Fruit fly (Drosophila melanogaster) whole organism, embryonic: ENCODE data around the gene lawc.
A peak's percentile ranks its signal among the peaks of the same experiment; 100 is the strongest.

ENCODE experiments used
- Aef1 ChIP-seq: fragments of 200-800 bp; sonication (Bioruptor generic); IDR thresholded peaks from 3 replicates; pipeline ENCODE4 v1.3.6; 2022; ENCODE audit warnings: missing biosample characterization, missing genetic modification characterization
- CG11695 ChIP-seq: fragments of 200-800 bp; sonication (Bioruptor generic); IDR thresholded peaks from 3 replicates; pipeline ENCODE4 v1.3.6; 2022; ENCODE audit warnings: missing biosample characterization, missing genetic modification characterization
- CG1529 ChIP-seq: fragments of 200-800 bp; sonication (Bioruptor generic); optimal IDR thresholded peaks from 3 replicates; lab custom pipeline; 2018; ENCODE audit warnings: missing biosample characterization, missing genetic modification characterization
- CG17385 ChIP-seq: fragments of 200-800 bp; sonication (Bioruptor generic); optimal IDR thresholded peaks from 3 replicates; lab custom pipeline; 2018; ENCODE audit warnings: missing biosample characterization, mild to moderate bottlenecking, missing genetic modification characterization
- CG30020 ChIP-seq: fragments of 200-800 bp; optimal IDR thresholded peaks from 2 replicates; lab custom pipeline; 2019; ENCODE audit warnings: missing biosample characterization, mild to moderate bottlenecking, missing genetic modification characterization, moderate library complexity
- CG31441 ChIP-seq: fragments of 200-800 bp; sonication (Bioruptor generic); IDR thresholded peaks from 2 replicates; pipeline ENCODE4 v1.3.6; 2022; ENCODE audit warnings: missing biosample characterization, missing genetic modification characterization
- CG5953 ChIP-seq: fragments of 200-800 bp; sonication (Bioruptor generic); IDR thresholded peaks from 2 replicates; pipeline ENCODE4 v1.3.6; 2022; ENCODE audit warnings: missing biosample characterization, missing genetic modification characterization
- CG6175 ChIP-seq: fragments of 200-800 bp; sonication (Bioruptor generic); IDR thresholded peaks from 3 replicates; pipeline ENCODE4 v1.3.6; 2022; ENCODE audit warnings: missing biosample characterization, missing genetic modification characterization
- CG6854 ChIP-seq: fragments of 200-800 bp; sonication (Bioruptor generic); optimal IDR thresholded peaks from 3 replicates; lab custom pipeline; 2017; ENCODE audit warnings: missing biosample characterization, mild to moderate bottlenecking, missing genetic modification characterization
- CG7357 ChIP-seq: fragments of 200-800 bp; sonication (Bioruptor generic); IDR thresholded peaks from 3 replicates; pipeline ENCODE4 v1.3.6; 2022; ENCODE audit warnings: missing biosample characterization, missing genetic modification characterization
- CG7372 ChIP-seq: fragments of 200-800 bp; sonication (Bioruptor generic); IDR thresholded peaks from 2 replicates; pipeline ENCODE4 v1.3.6; 2022; ENCODE audit warnings: missing biosample characterization, missing genetic modification characterization
- CG9727 ChIP-seq: fragments of 200-800 bp; sonication (Bioruptor generic); optimal IDR thresholded peaks from 3 replicates; lab custom pipeline; 2017; ENCODE audit warnings: missing biosample characterization, mild to moderate bottlenecking, missing genetic modification characterization
- CG9817 ChIP-seq: fragments of 200-800 bp; sonication (Bioruptor generic); optimal IDR thresholded peaks from 2 replicates; lab custom pipeline; 2018; ENCODE audit warnings: missing biosample characterization, mild to moderate bottlenecking, missing genetic modification characterization, moderate library complexity
- CoRest ChIP-seq: fragments of 200-800 bp; sonication (Bioruptor generic); optimal IDR thresholded peaks from 3 replicates; lab custom pipeline; 2018; ENCODE audit warnings: missing biosample characterization, mild to moderate bottlenecking, missing genetic modification characterization, moderate library complexity
- D19B ChIP-seq: fragments of 200-800 bp; sonication (Bioruptor generic); optimal IDR thresholded peaks from 2 replicates; lab custom pipeline; 2017; ENCODE audit warnings: missing biosample characterization, mild to moderate bottlenecking, missing genetic modification characterization
- Doc2 ChIP-seq: fragments of 200-800 bp; sonication (Bioruptor generic); IDR thresholded peaks from 2 replicates; pipeline ENCODE4 v1.3.6; 2022; ENCODE audit warnings: missing biosample characterization, missing genetic modification characterization
- Doc3 ChIP-seq: fragments of 200-800 bp; sonication (Bioruptor generic); IDR thresholded peaks from 3 replicates; pipeline ENCODE4 v1.3.6; 2022; ENCODE audit warnings: missing biosample characterization, missing genetic modification characterization; ENCODE audit not compliant: partially characterized antibody
- Fer2 ChIP-seq: fragments of 200-800 bp; sonication (Bioruptor generic); optimal IDR thresholded peaks from 2 replicates; lab custom pipeline; 2018; ENCODE audit warnings: missing biosample characterization, mild to moderate bottlenecking, missing genetic modification characterization, moderate library complexity
- GATAe ChIP-seq: fragments of 200-800 bp; sonication (Bioruptor generic); conservative IDR thresholded peaks from 2 replicates; pipeline ENCODE4 v1.3.6; 2022; ENCODE audit warnings: missing biosample characterization, missing genetic modification characterization
- Gsc ChIP-seq: fragments of 200-800 bp; sonication (Bioruptor generic); IDR thresholded peaks from 2 replicates; pipeline ENCODE4 v1.3.6; 2022; ENCODE audit warnings: missing biosample characterization, missing genetic modification characterization
- Hmx ChIP-seq: fragments of 200-800 bp; sonication (Bioruptor generic); optimal IDR thresholded peaks from 2 replicates; lab custom pipeline; 2016; ENCODE audit warnings: missing biosample characterization, missing genetic modification characterization
- Hr51 ChIP-seq, 2 experiments: fragments of 200-800 bp; sonication (Bioruptor generic); optimal IDR thresholded peaks; 2 replicates in 1 of 2; 3 replicates in 1 of 2; lab custom pipeline; 2016 to 2018; ENCODE audit warnings: missing biosample characterization in 2 of 2, missing genetic modification characterization in 2 of 2, mild to moderate bottlenecking in 1 of 2, moderate library complexity in 1 of 2
- MBD-R2 ChIP-seq: fragments of 200-800 bp; sonication (Bioruptor generic); IDR thresholded peaks from 2 replicates; pipeline ENCODE4 v1.3.6; 2022; ENCODE audit warnings: missing biosample characterization, missing genetic modification characterization
- Max ChIP-seq: fragments of 200-800 bp; sonication (Bioruptor generic); optimal IDR thresholded peaks from 2 replicates; lab custom pipeline; 2016; ENCODE audit warnings: missing biosample characterization, mild to moderate bottlenecking, missing genetic modification characterization
- Mes4 ChIP-seq: fragments of 200-800 bp; sonication (Bioruptor generic); optimal IDR thresholded peaks from 2 replicates; lab custom pipeline; 2016; ENCODE audit warnings: missing biosample characterization, missing genetic modification characterization
- Mrtf ChIP-seq: fragments of 200-800 bp; sonication (Bioruptor generic); IDR thresholded peaks from 3 replicates; pipeline ENCODE4 v1.3.6; 2022; ENCODE audit warnings: missing biosample characterization, missing genetic modification characterization
- Pdp1 ChIP-seq, 2 experiments: fragments of 200-800 bp; sonication (Bioruptor generic); optimal IDR thresholded peaks; 3 replicates each; lab custom pipeline; 2016; ENCODE audit warnings: missing biosample characterization in 2 of 2, missing genetic modification characterization in 2 of 2, mild to moderate bottlenecking in 1 of 2, moderate library complexity in 1 of 2
- Ssrp ChIP-seq: fragments of 200-800 bp; sonication (Bioruptor generic); optimal IDR thresholded peaks from 2 replicates; lab custom pipeline; 2018; ENCODE audit warnings: missing biosample characterization, mild to moderate bottlenecking, missing genetic modification characterization, moderate library complexity
- TFAM ChIP-seq: fragments of 200-800 bp; sonication (Bioruptor generic); optimal IDR thresholded peaks from 2 replicates; lab custom pipeline; 2017; ENCODE audit warnings: missing biosample characterization, missing genetic modification characterization, inconsistent platforms
- Trl ChIP-seq, 3 experiments: fragments of >200 bp in 2 of 3; fragments of 200-800 bp in 1 of 3; sonication (Bioruptor generic) in 1 of 3; optimal IDR thresholded peaks; 2 replicates in 1 of 3; 3 replicates in 2 of 3; lab custom pipeline; 2016 to 2017; ENCODE audit warnings: missing biosample characterization in 1 of 3, missing genetic modification characterization in 1 of 3
- Vsx1 ChIP-seq: fragments of 200-800 bp; sonication (Bioruptor generic); optimal IDR thresholded peaks from 2 replicates; lab custom pipeline; 2017; ENCODE audit warnings: missing biosample characterization, mild to moderate bottlenecking, missing genetic modification characterization, missing genetic modification reagents
- Xbp1 ChIP-seq: fragments of 200-800 bp; sonication (Bioruptor generic); optimal IDR thresholded peaks from 3 replicates; lab custom pipeline; 2016; ENCODE audit warnings: missing biosample characterization, mild to moderate bottlenecking, missing genetic modification characterization
- ab ChIP-seq: fragments of 200-800 bp; sonication (Bioruptor generic); optimal IDR thresholded peaks from 2 replicates; lab custom pipeline; 2016; ENCODE audit warnings: missing biosample characterization, missing genetic modification characterization
- ase ChIP-seq: fragments of 200-800 bp; sonication (Bioruptor generic); IDR thresholded peaks from 3 replicates; pipeline ENCODE4 v1.3.6; 2022; ENCODE audit warnings: missing biosample characterization, missing genetic modification characterization
- bsh ChIP-seq, 2 experiments: fragments of 200-800 bp; sonication (Bioruptor generic); optimal IDR thresholded peaks; 2 replicates each; lab custom pipeline; 2017 to 2018; ENCODE audit warnings: mild to moderate bottlenecking in 2 of 2, missing biosample characterization in 2 of 2, missing genetic modification characterization in 2 of 2, moderate library complexity in 1 of 2
- dan ChIP-seq: fragments of 200-800 bp; sonication (Bioruptor generic); IDR thresholded peaks from 2 replicates; pipeline ENCODE4 v1.3.6; 2022; ENCODE audit warnings: missing biosample characterization, missing genetic modification characterization
- en ChIP-seq: fragments of 200-800 bp; sonication (Bioruptor generic); optimal IDR thresholded peaks from 2 replicates; lab custom pipeline; 2016; ENCODE audit warnings: missing biosample characterization, missing genetic modification characterization
- eve ChIP-seq, 2 experiments: fragments of >200 bp; optimal IDR thresholded peaks; 2 replicates each; lab custom pipeline; 2017; ENCODE audit warnings: missing biosample characterization in 2 of 2, missing genetic modification characterization in 2 of 2
- ewg ChIP-seq: fragments of 200-800 bp; sonication (Bioruptor generic); optimal IDR thresholded peaks from 3 replicates; lab custom pipeline; 2017; ENCODE audit warnings: mild to moderate bottlenecking, missing biosample characterization, missing genetic modification reagents, missing genetic modification characterization
- gsb-n ChIP-seq: fragments of 200-800 bp; sonication (Bioruptor generic); optimal IDR thresholded peaks from 3 replicates; lab custom pipeline; 2018; ENCODE audit warnings: missing biosample characterization, mild to moderate bottlenecking, missing genetic modification characterization
- insv ChIP-seq, 2 experiments: fragments of 200-800 bp; sonication (Bioruptor generic); optimal IDR thresholded peaks; 3 replicates each; lab custom pipeline; 2016 to 2018; ENCODE audit warnings: missing biosample characterization in 2 of 2, missing genetic modification characterization in 2 of 2
- oc ChIP-seq: fragments of 200-800 bp; sonication (Bioruptor generic); optimal IDR thresholded peaks from 2 replicates; lab custom pipeline; 2018; ENCODE audit warnings: missing biosample characterization, mild to moderate bottlenecking, missing genetic modification characterization, moderate library complexity
- peb ChIP-seq: fragments of 200-800 bp; sonication (Bioruptor generic); IDR thresholded peaks from 2 replicates; pipeline ENCODE4 v1.3.6; 2022; ENCODE audit warnings: missing biosample characterization, missing genetic modification characterization
- rib ChIP-seq: fragments of 200-800 bp; sonication (Bioruptor generic); IDR thresholded peaks from 2 replicates; pipeline ENCODE4 v1.3.6; 2022; ENCODE audit warnings: missing biosample characterization, missing genetic modification characterization
- slbo ChIP-seq: fragments of 200-800 bp; sonication (Bioruptor generic); IDR thresholded peaks from 2 replicates; pipeline ENCODE4 v1.3.6; 2022; ENCODE audit warnings: missing biosample characterization, missing genetic modification characterization
- sug ChIP-seq: fragments of 200-800 bp; optimal IDR thresholded peaks from 2 replicates; lab custom pipeline; 2019; ENCODE audit warnings: missing biosample characterization, mild to moderate bottlenecking, missing genetic modification characterization, moderate library complexity
- tap ChIP-seq: fragments of 200-800 bp; optimal IDR thresholded peaks from 3 replicates; lab custom pipeline; 2019; ENCODE audit warnings: missing biosample characterization, mild to moderate bottlenecking, missing genetic modification characterization, moderate library complexity
- yki ChIP-seq: fragments of >200 bp; optimal IDR thresholded peaks from 3 replicates; lab custom pipeline; 2018
- zf30C ChIP-seq: fragments of 200-800 bp; sonication (Bioruptor generic); optimal IDR thresholded peaks from 3 replicates; lab custom pipeline; 2018; ENCODE audit warnings: missing biosample characterization, mild to moderate bottlenecking, missing genetic modification characterization

Gene lawc

dm6 chrX:8398177-8399018, 13.1 kb downstream of the lawc start, which contains the start of gene CG10555 (continued):
- TF ChIP-seq Trl (optimal IDR thresholded peaks at IDR 0.05; lab: Kevin White, UChicago), result no peak
- TF ChIP-seq Trl (GFP tag; optimal IDR thresholded peaks at IDR 0.05; lab: Kevin White, UChicago), result peak; percentile 88
- peak; percentile 70 for TF ChIP-seq Fer2 (tag; lab: Kevin White, UChicago)
- peak; percentile 67 for TF ChIP-seq Gsc
- peak; percentile 80 to 87 for TF ChIP-seq Hr51 (GFP tag; optimal IDR thresholded peaks at IDR 0.05; lab: Kevin White, UChicago)
- peak; percentile 70; the same call in 1 of the 3 replicates for TF ChIP-seq CG6175 (GFP tag; lab: Robert Waterston, UW)
- TF ChIP-seq Xbp1, result peak; percentile 89
- no peak for TF ChIP-seq zf30C
- no peak for TF ChIP-seq oc (tag; lab: Kevin White, UChicago)
- TF ChIP-seq gsb-n (tag; lab: Kevin White, UChicago), result peak; percentile 21
- TF ChIP-seq GATAe, result peak; percentile 69
- TF ChIP-seq CG5953 (GFP tag; lab: Robert Waterston, UW), result peak; percentile 75
- peak; percentile 84 for TF ChIP-seq CG30020 (tag; lab: Kevin White, UChicago)
- TF ChIP-seq CG1529 (GFP tag; lab: Kevin White, UChicago), result peak; percentile 49
- TF ChIP-seq eve (GFP tag; optimal IDR thresholded peaks at IDR 0.05; lab: Kevin White, UChicago), result no peak
- TF ChIP-seq tap (tag; lab: Kevin White, UChicago), result peak; percentile 25
- peak; percentile 68 for TF ChIP-seq peb (GFP tag; lab: Robert Waterston, UW)
- TF ChIP-seq Mrtf (GFP tag; lab: Robert Waterston, UW), result peak; percentile 84
- TF ChIP-seq ase (GFP tag; lab: Robert Waterston, UW), result peak; percentile 86
- TF ChIP-seq TFAM, result no peak
- TF ChIP-seq CG9817 (tag; lab: Kevin White, UChicago), result peak; percentile 92
- peak; percentile 64 for TF ChIP-seq en (GFP tag; lab: Kevin White, UChicago)
- peak; percentile 84 for TF ChIP-seq Max (GFP tag; lab: Kevin White, UChicago)
- peak; percentile 29; the same call in 1 of the 2 replicates for TF ChIP-seq MBD-R2
- peak; percentile 60; the same call in 2 of the 3 replicates for TF ChIP-seq CG11695
- peak; percentile 44 for TF ChIP-seq D19B (GFP tag; lab: Kevin White, UChicago)
- no peak for TF ChIP-seq rib (GFP tag; lab: Robert Waterston, UW)
- peak; percentile 57 for TF ChIP-seq Doc2 (GFP tag; lab: Robert Waterston, UW)
- peak; percentile 91 for TF ChIP-seq slbo (GFP tag; lab: Robert Waterston, UW)
- TF ChIP-seq CG9727 (GFP tag; lab: Kevin White, UChicago), result peak; percentile 92
- peak; percentile 94 for TF ChIP-seq ab
- peak; percentile 86 for TF ChIP-seq CG7357
- peak; percentile 88 for TF ChIP-seq Aef1 (GFP tag; lab: Robert Waterston, UW)
- TF ChIP-seq insv (GFP tag; optimal IDR thresholded peaks at IDR 0.05; lab: Kevin White, UChicago), result peak in 1 of 2 experiments; percentile 41
- no peak for TF ChIP-seq CG6854 (GFP tag; lab: Kevin White, UChicago)
- peak; percentile 93 for TF ChIP-seq Ssrp
- TF ChIP-seq CG7372 (GFP tag; lab: Robert Waterston, UW), result peak; percentile 84
- TF ChIP-seq CoRest, result peak; percentile 90
- peak in 1 of 2 experiments; percentile 81 for TF ChIP-seq bsh (GFP tag; optimal IDR thresholded peaks at IDR 0.05; lab: Kevin White, UChicago)
- peak; percentile 84 for TF ChIP-seq ewg
- peak; percentile 76 for TF ChIP-seq dan (GFP tag; lab: Robert Waterston, UW)
- peak; percentile 73 for TF ChIP-seq sug
- peak; percentile 78 for TF ChIP-seq Mes4 (GFP tag; lab: Kevin White, UChicago)
- TF ChIP-seq Pdp1 (GFP tag; optimal IDR thresholded peaks at IDR 0.05; lab: Kevin White, UChicago), result peak; percentile 86 to 89
- TF ChIP-seq Vsx1 (GFP tag; lab: Kevin White, UChicago), result no peak
- peak; percentile 64 for TF ChIP-seq Hmx (GFP tag; lab: Kevin White, UChicago)
- peak; percentile 74 for TF ChIP-seq CG31441 (GFP tag; lab: Robert Waterston, UW)
- no peak for TF ChIP-seq Doc3 (GFP tag; lab: Robert Waterston, UW)
- TF ChIP-seq yki (lab: Kevin White, UChicago), result no peak
- TF ChIP-seq CG17385 (GFP tag; lab: Kevin White, UChicago), result peak; percentile 8
